Fruit fly (Drosophila melanogaster): ENCODE data around the gene Pop1.

Gene Pop1

DNA sequence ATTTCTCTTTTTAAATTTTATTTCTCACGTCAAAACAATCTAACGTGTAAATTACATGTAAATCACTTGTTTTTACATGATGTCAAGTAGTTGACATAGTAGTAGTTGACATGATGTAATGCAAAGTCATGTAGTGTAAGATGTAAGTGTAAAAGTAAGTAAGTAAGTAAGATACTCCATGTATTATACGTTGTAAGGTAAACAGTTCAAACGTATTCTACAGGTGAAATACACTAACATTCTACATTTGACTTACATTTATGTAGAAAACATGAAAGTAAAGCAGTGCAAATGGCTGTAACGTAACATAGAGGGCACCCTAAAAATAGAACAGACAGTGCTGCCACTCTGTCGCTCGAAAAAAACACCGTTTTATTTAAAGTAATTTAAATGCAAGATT, 9.5 kb upstream of the Pop1 start:
- TF ChIP-seq pan (optimal IDR thresholded peaks at IDR 0.05) = no peak
- TF ChIP-seq Dll (optimal IDR thresholded peaks at IDR 0.05) = no peak
- TF ChIP-seq CG8478 (optimal IDR thresholded peaks at IDR 0.05) = no peak
- no peak for TF ChIP-seq EcR (GFP tag; optimal IDR thresholded peaks at IDR 0.05)
- no peak for TF ChIP-seq psq (optimal IDR thresholded peaks at IDR 0.05)
- TF ChIP-seq usp (GFP tag; optimal IDR thresholded peaks at IDR 0.05) = no peak

DNA sequence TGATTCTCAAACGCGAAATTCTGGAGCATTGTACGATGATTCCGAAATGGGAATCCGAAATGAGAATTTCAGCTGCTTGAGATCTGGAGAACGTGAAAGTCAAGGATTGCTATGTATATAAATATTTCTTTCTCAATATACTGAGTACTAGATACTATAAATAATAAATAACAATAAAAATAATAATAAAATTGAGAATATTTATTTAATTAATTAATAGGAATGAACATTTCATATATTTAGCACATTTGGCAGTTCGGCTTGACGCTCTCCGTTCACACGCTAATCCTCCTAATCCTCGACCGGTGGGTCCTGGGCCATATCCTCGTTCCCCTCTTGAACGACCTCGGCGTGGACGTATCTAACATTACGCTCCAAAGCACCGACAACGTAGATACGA, 8.1 kb upstream of the Pop1 start, which contains the start of gene CG34435:
TSS of gene CG34435 (minus strand) at position 101 of the 400 bp plus-strand sequence.
- TF ChIP-seq CG8478 (optimal IDR thresholded peaks at IDR 0.05) (no peak), psq (optimal IDR thresholded peaks at IDR 0.05) (no peak), pan (optimal IDR thresholded peaks at IDR 0.05) (no peak), Dll (optimal IDR thresholded peaks at IDR 0.05) (no peak)

DNA sequence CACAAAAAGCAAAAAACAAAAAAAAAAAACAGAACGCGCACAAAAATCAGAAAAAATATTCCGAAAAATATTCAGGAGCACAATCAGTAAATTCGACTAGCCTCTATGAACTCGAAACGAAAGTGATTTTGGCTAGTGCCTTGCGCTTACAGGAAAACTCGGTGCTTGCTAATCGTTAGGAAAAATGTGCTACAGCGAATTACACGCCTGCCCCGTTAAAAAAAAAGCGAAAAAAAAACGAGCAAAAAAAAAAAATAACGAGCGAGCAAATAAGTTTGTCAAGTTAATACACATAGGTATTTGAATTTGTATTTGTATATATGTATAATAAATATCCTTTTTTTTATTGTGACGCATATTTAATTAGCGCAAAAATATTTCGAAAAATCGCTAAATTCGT, 6.2 kb upstream of the Pop1 start, which contains the start of gene CG34434:
TSS of gene CG34434 (minus strand) at position 101 of the 400 bp plus-strand sequence.
- TF ChIP-seq CG8478 (optimal IDR thresholded peaks at IDR 0.05) (no peak), usp (GFP tag; optimal IDR thresholded peaks at IDR 0.05) (no peak), Dll (optimal IDR thresholded peaks at IDR 0.05) (no peak), pan (optimal IDR thresholded peaks at IDR 0.05) (no peak), psq (optimal IDR thresholded peaks at IDR 0.05) (no peak), EcR (GFP tag; optimal IDR thresholded peaks at IDR 0.05) (no peak)

DNA sequence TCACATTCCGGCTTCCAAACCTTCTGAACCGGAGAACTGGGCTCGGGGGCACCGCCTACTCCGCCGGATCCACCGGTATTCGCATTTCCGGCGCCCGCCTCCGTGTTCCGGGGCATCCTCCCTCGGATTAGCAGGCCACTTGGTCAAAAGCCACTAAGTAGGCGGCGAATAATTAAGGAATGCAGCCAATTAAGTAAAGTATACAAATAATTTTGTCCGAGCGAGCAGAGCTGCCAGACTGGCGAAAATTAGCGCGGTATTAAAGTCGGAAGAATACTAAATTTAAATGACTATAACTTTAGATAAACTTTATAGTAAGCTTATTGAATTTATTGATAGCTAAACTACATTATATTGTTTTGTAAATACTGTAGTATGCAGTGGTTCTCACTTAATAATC, 3.9 kb upstream of the Pop1 start, which contains the start of gene RhoGAP5A:
TSS of gene RhoGAP5A (minus strand) at position 245 of the 400 bp plus-strand sequence.
- TF ChIP-seq psq (optimal IDR thresholded peaks at IDR 0.05) = no peak
- TF ChIP-seq pan (optimal IDR thresholded peaks at IDR 0.05) = no peak
- TF ChIP-seq EcR (GFP tag; optimal IDR thresholded peaks at IDR 0.05) = no peak
- TF ChIP-seq CG8478 (optimal IDR thresholded peaks at IDR 0.05) = no peak

DNA sequence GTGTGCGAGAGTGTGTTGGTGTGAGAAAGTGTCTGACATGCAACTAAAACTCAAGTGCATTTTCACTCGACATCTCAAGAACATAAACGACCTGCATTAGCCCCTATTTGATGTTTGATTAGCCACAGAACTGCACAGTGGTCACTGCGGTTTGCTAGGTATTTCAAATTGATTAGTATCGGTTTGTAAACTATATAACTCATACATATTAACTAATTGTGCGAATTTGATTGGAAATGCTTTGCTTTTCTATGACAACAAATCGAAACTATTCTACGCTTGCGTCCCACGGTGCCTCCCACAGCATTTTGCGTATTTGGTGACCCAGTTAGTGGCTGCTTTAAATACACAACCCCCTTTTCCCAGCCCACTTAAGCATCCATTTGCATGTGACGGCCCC, 12.3 kb downstream of the Pop1 start:
- TF ChIP-seq Dll (optimal IDR thresholded peaks at IDR 0.05) (no peak), CG8478 (optimal IDR thresholded peaks at IDR 0.05) (no peak), pan (optimal IDR thresholded peaks at IDR 0.05) (no peak), psq (optimal IDR thresholded peaks at IDR 0.05) (no peak), EcR (GFP tag; optimal IDR thresholded peaks at IDR 0.05) (no peak), usp (GFP tag; optimal IDR thresholded peaks at IDR 0.05) (no peak)

DNA sequence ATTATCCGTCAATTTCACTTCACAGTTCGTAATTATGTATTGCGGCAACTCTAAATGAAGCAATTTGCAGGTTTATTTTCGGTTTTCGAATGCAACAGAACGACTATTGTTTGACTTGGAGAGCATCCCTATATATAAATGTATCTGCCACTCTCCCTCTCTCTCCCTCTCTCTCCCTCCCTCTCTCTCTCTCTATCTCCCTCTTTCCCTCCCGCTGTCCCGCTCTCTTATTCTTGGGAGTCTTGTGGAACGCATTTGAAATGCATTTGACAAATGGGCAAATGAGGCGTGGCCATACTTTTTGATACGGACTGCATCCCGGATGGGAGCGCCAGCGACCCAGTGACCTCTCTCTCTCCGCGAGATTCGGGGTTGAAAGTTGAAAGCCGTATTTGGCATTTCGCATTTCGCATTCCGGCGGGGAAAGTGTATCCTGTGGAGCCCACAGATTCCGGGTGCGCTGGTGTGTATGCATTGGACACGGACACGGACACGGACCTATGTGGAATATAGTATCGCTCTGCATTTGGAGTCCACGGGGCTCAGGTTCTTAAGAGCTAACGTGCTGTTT, 14.2 kb downstream of the Pop1 start:
- no peak for TF ChIP-seq psq (optimal IDR thresholded peaks at IDR 0.05)
- TF ChIP-seq CG8478 (optimal IDR thresholded peaks at IDR 0.05) = no peak
- TF ChIP-seq EcR (GFP tag; optimal IDR thresholded peaks at IDR 0.05) = no peak
- TF ChIP-seq usp (GFP tag; optimal IDR thresholded peaks at IDR 0.05) = no peak
- TF ChIP-seq pan (optimal IDR thresholded peaks at IDR 0.05) = no peak
- no peak for TF ChIP-seq Dll (optimal IDR thresholded peaks at IDR 0.05)

DNA sequence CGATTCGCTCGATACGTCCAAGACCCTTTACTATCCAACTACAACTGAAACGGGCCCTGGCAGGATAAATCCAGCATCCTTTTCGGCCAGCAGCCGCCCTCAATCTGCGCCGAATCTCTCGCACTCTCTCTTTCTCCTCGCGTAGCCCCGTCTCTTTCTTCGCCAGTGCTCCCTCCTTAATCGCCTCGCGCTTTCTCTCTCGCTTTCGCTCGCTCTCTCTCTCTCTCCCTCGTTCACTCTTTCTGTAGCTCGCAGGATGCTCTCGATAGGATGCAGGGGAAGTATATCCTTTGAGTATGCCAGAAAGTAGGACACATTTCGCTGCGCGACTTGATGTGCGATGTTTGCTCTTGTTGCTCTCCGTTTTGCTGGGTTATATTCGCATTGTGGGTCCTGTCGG, 15.1 kb downstream of the Pop1 start:
- TF ChIP-seq CG8478 (optimal IDR thresholded peaks at IDR 0.05) = no peak
- no peak for TF ChIP-seq pan (optimal IDR thresholded peaks at IDR 0.05)
- no peak for TF ChIP-seq psq (optimal IDR thresholded peaks at IDR 0.05)
- TF ChIP-seq Dll (optimal IDR thresholded peaks at IDR 0.05) = no peak
- TF ChIP-seq EcR (GFP tag; optimal IDR thresholded peaks at IDR 0.05) = no peak
- TF ChIP-seq usp (GFP tag; optimal IDR thresholded peaks at IDR 0.05) = no peak

- TF ChIP-seq psq (optimal IDR thresholded peaks at IDR 0.05) (no peak), EcR (GFP tag; optimal IDR thresholded peaks at IDR 0.05) (no peak), Dll (optimal IDR thresholded peaks at IDR 0.05) (no peak), CG8478 (optimal IDR thresholded peaks at IDR 0.05) (no peak), pan (optimal IDR thresholded peaks at IDR 0.05) (no peak), usp (GFP tag; optimal IDR thresholded peaks at IDR 0.05) (no peak)
These were observed 16.1 kb downstream of the Pop1 start for dm6 chrX:5638588-5638987.

DNA sequence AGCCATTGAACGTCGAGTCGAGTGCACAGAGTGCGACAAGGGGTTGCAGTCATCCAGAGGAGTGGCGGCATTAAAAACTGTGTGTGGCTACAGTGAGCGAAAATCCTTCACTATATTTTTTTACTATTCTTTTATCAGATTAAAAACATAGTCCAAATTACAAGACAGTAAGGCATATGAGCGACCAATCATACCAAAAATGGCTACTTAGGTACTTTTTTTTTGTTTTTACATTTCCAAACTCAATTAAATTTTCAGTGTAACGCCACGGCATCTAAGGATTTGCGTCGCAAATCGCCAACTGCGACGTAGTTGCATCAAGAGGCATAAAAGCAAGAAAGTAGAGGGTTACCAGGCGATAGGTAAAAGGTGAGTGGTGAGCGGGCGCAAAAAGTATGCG, 16.6 kb downstream of the Pop1 start:
- TF ChIP-seq pan (optimal IDR thresholded peaks at IDR 0.05) = no peak

DNA sequence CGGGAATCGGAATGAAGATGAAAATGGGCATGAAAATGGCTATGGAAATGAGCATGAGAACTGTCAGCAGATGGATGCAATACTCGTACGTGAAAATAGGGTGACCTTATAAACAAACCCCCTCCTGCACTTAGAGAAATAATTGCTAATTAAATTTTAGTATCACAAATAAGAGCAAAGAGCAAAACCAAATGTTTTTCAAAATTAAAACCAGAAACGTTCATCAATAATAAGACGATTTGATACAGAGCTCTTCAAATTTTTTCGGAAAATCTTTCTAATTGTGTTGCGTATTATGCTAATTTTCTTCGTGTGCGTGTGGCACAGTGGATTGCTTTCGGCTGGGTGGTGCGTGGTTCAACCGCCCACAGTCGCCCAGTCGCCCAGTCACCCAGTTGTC, 23.8 kb downstream of the Pop1 start:
- no peak for TF ChIP-seq CG8478 (optimal IDR thresholded peaks at IDR 0.05)

DNA sequence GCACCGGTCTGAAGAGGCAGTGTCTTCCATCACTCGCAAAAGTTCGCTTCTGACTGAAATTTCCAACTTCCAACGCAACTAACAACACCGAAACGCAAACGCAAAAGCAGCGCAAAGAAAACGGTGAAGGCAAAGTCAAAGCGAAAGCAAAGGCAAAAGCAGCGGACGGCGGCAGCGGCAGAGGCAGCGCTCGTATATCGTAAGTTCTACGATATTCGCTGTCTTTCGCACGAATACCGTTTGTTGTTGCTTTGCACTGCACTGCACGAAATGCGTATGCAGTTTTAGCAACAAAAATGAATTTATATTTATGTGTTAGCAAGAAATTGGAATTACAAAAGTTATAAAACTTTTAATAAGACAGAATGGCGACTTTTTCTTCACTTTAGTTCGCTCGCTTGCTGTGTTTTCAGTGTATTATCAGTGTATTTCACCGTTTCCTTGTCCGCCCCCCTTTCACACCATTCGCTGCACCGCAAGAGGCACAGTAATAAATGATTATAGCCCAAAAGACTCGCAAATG, 26.1 kb downstream of the Pop1 start, which contains the start of gene OtopLa:
TSS of gene OtopLa (minus strand) at position 51 of the 523 bp plus-strand sequence.
- no peak for TF ChIP-seq Dll (optimal IDR thresholded peaks at IDR 0.05)
- TF ChIP-seq psq (optimal IDR thresholded peaks at IDR 0.05) = no peak
- no peak for TF ChIP-seq usp (GFP tag; optimal IDR thresholded peaks at IDR 0.05)
- no peak for TF ChIP-seq EcR (GFP tag; optimal IDR thresholded peaks at IDR 0.05)
- no peak for TF ChIP-seq pan (optimal IDR thresholded peaks at IDR 0.05)
- TF ChIP-seq CG8478 (optimal IDR thresholded peaks at IDR 0.05) = no peak

DNA sequence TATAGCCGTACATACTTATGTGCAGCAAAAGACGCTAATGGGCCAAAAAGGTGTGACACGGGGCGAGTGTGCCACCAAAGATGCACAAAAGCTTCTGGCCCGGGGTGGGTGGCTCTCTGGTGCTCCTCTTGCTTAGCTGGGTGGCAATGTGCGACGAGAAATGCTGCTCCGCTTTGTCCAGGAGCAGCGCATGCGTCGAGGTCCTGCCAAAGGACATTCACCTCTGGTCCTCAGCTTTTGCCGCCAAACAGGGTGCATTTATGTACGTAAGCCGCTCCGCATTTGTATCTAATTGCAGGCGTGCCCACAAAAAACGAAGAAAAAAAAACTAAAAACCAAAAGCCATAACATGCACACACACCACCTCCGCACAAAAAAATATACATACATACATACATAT, 26.9 kb downstream of the Pop1 start:
- TF ChIP-seq pan (optimal IDR thresholded peaks at IDR 0.05) (no peak), Dll (optimal IDR thresholded peaks at IDR 0.05) (no peak), EcR (GFP tag; optimal IDR thresholded peaks at IDR 0.05) (no peak), psq (optimal IDR thresholded peaks at IDR 0.05) (no peak), CG8478 (optimal IDR thresholded peaks at IDR 0.05) (no peak), usp (GFP tag; optimal IDR thresholded peaks at IDR 0.05) (no peak)

DNA sequence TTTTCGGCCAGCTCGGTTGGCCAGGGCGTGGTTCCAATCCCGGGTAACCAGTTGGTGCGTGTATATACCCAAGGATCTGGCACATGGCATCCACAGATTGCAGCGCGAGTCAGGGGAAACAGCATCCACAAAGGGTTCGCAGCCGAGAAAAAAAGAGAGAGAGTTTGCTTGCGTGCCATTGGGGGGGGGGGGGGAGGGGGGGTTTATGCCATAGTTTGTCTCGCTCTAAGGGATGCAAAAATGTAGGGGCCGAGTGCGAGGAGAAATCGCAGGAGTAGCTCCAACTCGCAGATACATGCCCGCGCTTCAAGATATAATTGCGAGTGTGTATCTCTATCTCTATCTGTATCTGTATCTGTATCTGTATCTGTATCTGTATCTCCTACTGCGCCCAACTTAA, 27.6 kb downstream of the Pop1 start:
- no peak for TF ChIP-seq EcR (GFP tag; optimal IDR thresholded peaks at IDR 0.05)
- no peak for TF ChIP-seq usp (GFP tag; optimal IDR thresholded peaks at IDR 0.05)
- TF ChIP-seq CG8478 (optimal IDR thresholded peaks at IDR 0.05) = no peak
- TF ChIP-seq psq (optimal IDR thresholded peaks at IDR 0.05) = no peak
- TF ChIP-seq Dll (optimal IDR thresholded peaks at IDR 0.05) = no peak
